Fruit fly (Drosophila melanogaster): Measurements from ENCODE around the gene CG15743.

The CG15743 gene

DNA sequence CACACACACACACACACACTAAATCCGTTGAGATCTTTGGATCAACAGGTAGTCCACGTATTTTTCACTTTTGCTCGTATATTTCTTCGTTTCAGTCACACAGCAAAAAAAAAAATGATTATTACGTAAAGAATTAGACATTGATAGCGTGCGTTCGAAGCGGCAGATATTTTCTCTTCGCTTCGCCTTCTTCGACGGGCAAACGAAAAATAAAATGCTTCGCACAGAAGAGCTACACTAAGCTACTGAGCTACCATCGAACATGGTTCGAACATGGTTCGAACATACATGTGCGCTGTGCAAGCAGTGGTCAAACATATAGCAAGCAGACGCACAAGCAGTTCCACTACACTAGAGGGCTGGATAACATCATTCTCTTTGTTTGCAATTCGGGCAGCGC lies 28.5 kb upstream of the CG15743 start (continued):
- TF ChIP-seq Hr4 (GFP tag; optimal IDR thresholded peaks at IDR 0.05) (no peak), CG16779 (tag; optimal IDR thresholded peaks at IDR 0.05) (no peak), svp (GFP tag) (no peak), Hr38 (GFP tag; optimal IDR thresholded peaks at IDR 0.05) (no peak), CG11902 (GFP tag; optimal IDR thresholded peaks at IDR 0.05) (no peak), Smox (GFP tag; optimal IDR thresholded peaks at IDR 0.05) (no peak), CG6808 (GFP tag; optimal IDR thresholded peaks at IDR 0.05) (no peak)

dm6 chrX:13258048-13258756 lies 27.3 kb upstream of the CG15743 start, which contains the start of the genes mew and CG15742:
TSS of gene mew (minus strand) at chrX:13258490.
TSS of gene CG15742 (minus strand) at chrX:13258495.
- no peak for TF ChIP-seq CG6276 (GFP tag; optimal IDR thresholded peaks at IDR 0.05)
- TF ChIP-seq CG11902 (GFP tag; optimal IDR thresholded peaks at IDR 0.05) = no peak
- TF ChIP-seq CG10631 (GFP tag; optimal IDR thresholded peaks at IDR 0.05) = no peak
- no peak for TF ChIP-seq Eip78C (GFP tag)
- no peak for TF ChIP-seq CG9139 (GFP tag; optimal IDR thresholded peaks at IDR 0.05)
- TF ChIP-seq salr (GFP tag; optimal IDR thresholded peaks at IDR 0.05) = no peak
- no peak for TF ChIP-seq acj6 (GFP tag; optimal IDR thresholded peaks at IDR 0.05)
- no peak for TF ChIP-seq vri (GFP tag; optimal IDR thresholded peaks at IDR 0.05)
- TF ChIP-seq Ets21C (GFP tag; optimal IDR thresholded peaks at IDR 0.05) = no peak
- no peak for TF ChIP-seq Eip75B (GFP tag; optimal IDR thresholded peaks at IDR 0.05)
- no peak for TF ChIP-seq CG15336 (GFP tag; IDR thresholded peaks at IDR 0.05)
- TF ChIP-seq cyc (GFP tag; optimal IDR thresholded peaks at IDR 0.05) = no peak

DNA sequence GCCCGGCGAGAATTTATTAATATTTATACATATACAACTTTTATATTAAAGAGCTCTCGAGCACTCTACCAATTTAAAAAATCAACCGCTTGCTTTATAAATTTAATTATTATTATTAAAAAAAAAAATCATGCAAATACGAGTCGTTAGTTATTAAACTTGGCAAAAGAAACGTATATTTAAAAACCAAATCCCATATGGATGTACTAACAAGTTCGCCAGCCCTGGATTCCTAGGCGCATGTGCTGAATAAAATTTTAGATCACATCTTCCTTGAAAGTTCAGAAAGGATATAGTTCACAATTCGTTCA lies 26.8 kb upstream of the CG15743 start, which contains the start of gene comt:
Gene comt (plus strand): TSS at position 265 of the 311 bp plus-strand sequence.
- TF ChIP-seq CG8119 (GFP tag; IDR thresholded peaks at IDR 0.05) = peak; percentile 63
- peak; percentile 41 for TF ChIP-seq CG15336 (GFP tag; IDR thresholded peaks at IDR 0.05)
- no peak for TF ChIP-seq CG8319 (GFP tag; optimal IDR thresholded peaks at IDR 0.05)
- no peak for TF ChIP-seq dsx (GFP tag; optimal IDR thresholded peaks at IDR 0.05; ENCODE audit: poor library complexity, severe bottlenecking)
- no peak for TF ChIP-seq CG6854 (GFP tag; optimal IDR thresholded peaks at IDR 0.05)
- TF ChIP-seq acj6 (GFP tag; optimal IDR thresholded peaks at IDR 0.05) = peak; percentile 60
- no peak for TF ChIP-seq CG16779 (tag; optimal IDR thresholded peaks at IDR 0.05)
- no peak for TF ChIP-seq OdsH (GFP tag; optimal IDR thresholded peaks at IDR 0.05)
- peak; percentile 38 for TF ChIP-seq Gug (GFP tag; IDR thresholded peaks at IDR 0.05)
- no peak for TF ChIP-seq pdm3 (GFP tag; optimal IDR thresholded peaks at IDR 0.05)
- TF ChIP-seq CG3919 (GFP tag; optimal IDR thresholded peaks at IDR 0.05) = no peak
- peak; percentile 3 for TF ChIP-seq CG11762 (GFP tag; optimal IDR thresholded peaks at IDR 0.05; ENCODE audit: insufficient read depth)
- no peak for TF ChIP-seq lz (GFP tag; optimal IDR thresholded peaks at IDR 0.05)
- no peak for TF ChIP-seq CG10669 (GFP tag; optimal IDR thresholded peaks at IDR 0.05)
- no peak for TF ChIP-seq Sox102F (GFP tag; optimal IDR thresholded peaks at IDR 0.05)
- TF ChIP-seq cyc (GFP tag; optimal IDR thresholded peaks at IDR 0.05) = peak; percentile 14
- peak; percentile 28 for TF ChIP-seq Eip93F (GFP tag; optimal IDR thresholded peaks at IDR 0.05)
- TF ChIP-seq CG9139 (GFP tag; optimal IDR thresholded peaks at IDR 0.05) = no peak
- TF ChIP-seq CG4318 (GFP tag; optimal IDR thresholded peaks at IDR 0.05) = peak; percentile 31
- TF ChIP-seq CG6163 (GFP tag; IDR thresholded peaks at IDR 0.05) = peak; percentile 55; the same call in 2 of the 3 replicates
- peak; percentile 40 for TF ChIP-seq CG6792 (GFP tag; optimal IDR thresholded peaks at IDR 0.05)
- no peak for TF ChIP-seq Sox15 (GFP tag; optimal IDR thresholded peaks at IDR 0.05)
- no peak for TF ChIP-seq fkh (GFP tag; optimal IDR thresholded peaks at IDR 0.05)
- no peak for TF ChIP-seq fd59A (GFP tag; optimal IDR thresholded peaks at IDR 0.05)
- TF ChIP-seq CG7368 (GFP tag; optimal IDR thresholded peaks at IDR 0.05) = no peak
- no peak for TF ChIP-seq dac (GFP tag; optimal IDR thresholded peaks at IDR 0.05)
- TF ChIP-seq CG8632 (GFP tag; optimal IDR thresholded peaks at IDR 0.05) = peak; percentile 59
- TF ChIP-seq salr (GFP tag; optimal IDR thresholded peaks at IDR 0.05) = peak in 1 of 2 experiments; percentile 48
- no peak for TF ChIP-seq Eip75B (GFP tag; optimal IDR thresholded peaks at IDR 0.05)
- TF ChIP-seq Ets96B (tag; optimal IDR thresholded peaks at IDR 0.05) = peak; percentile 19
- TF ChIP-seq net (GFP tag; optimal IDR thresholded peaks at IDR 0.05) = no peak
- TF ChIP-seq CG31627 (GFP tag; optimal IDR thresholded peaks at IDR 0.05) = no peak
- TF ChIP-seq Met (GFP tag; optimal IDR thresholded peaks at IDR 0.05) = no peak
- TF ChIP-seq CG1621 (tag; optimal IDR thresholded peaks at IDR 0.05) = no peak
- no peak for TF ChIP-seq ss (GFP tag; optimal IDR thresholded peaks at IDR 0.05)
- TF ChIP-seq fd85E (GFP tag; optimal IDR thresholded peaks at IDR 0.05) = no peak

Measured in whole organism, prepupa.